Worm (Caenorhabditis elegans) whole organism, young adult: Measurements from ENCODE around the gene lelo-4.

Experiments used
- C06A6.2 ChIP-seq: fragments of 200-800 bp; sonication (Bioruptor generic); conservative IDR thresholded peaks from 2 replicates; pipeline ENCODE4 v1.3.6; 2022; ENCODE audit warnings: missing genetic modification characterization, missing compliant biosample characterization
- F33H1.4 ChIP-seq: fragments of 200-800 bp; sonication (Bioruptor generic); IDR thresholded peaks from 2 replicates; pipeline ENCODE4 v1.3.6; 2022; ENCODE audit warnings: missing genetic modification reagents, missing genetic modification characterization, missing compliant biosample characterization
- F52B5.7 ChIP-seq: sonication (generic microtip); optimal IDR thresholded peaks from 2 replicates; lab custom pipeline; 2016; ENCODE audit warnings: mild to moderate bottlenecking, missing genetic modification characterization, missing compliant biosample characterization
- ceh-91 ChIP-seq: fragments of 200-800 bp; sonication (Bioruptor generic); IDR thresholded peaks from 2 replicates; pipeline ENCODE4 v1.3.6; 2022; ENCODE audit warnings: missing genetic modification reagents, missing genetic modification characterization, missing compliant biosample characterization
- dpl-1 ChIP-seq: fragments of 150-350 bp; optimal IDR thresholded peaks from 2 replicates; lab custom pipeline; 2014; ENCODE audit warnings: missing biosample characterization, missing genetic modification reagents, missing genetic modification characterization
- egl-44 ChIP-seq: fragments of 200-800 bp; sonication (Bioruptor generic); IDR thresholded peaks from 2 replicates; pipeline ENCODE4 v1.3.6; 2022; ENCODE audit warnings: missing genetic modification reagents, missing genetic modification characterization, missing compliant biosample characterization
- hlh-12 ChIP-seq: sonication (generic microtip); optimal IDR thresholded peaks from 2 replicates; lab custom pipeline; 2016; ENCODE audit warnings: missing genetic modification characterization, missing compliant biosample characterization
- lin-26 ChIP-seq: fragments of 200-800 bp; sonication (Bioruptor generic); IDR thresholded peaks from 2 replicates; pipeline ENCODE4 v1.3.6; 2022; ENCODE audit warnings: missing genetic modification reagents, missing genetic modification characterization, missing compliant biosample characterization
- lin-35 ChIP-seq, 3 experiments: fragments of 150-350 bp in 2 of 3; sonication (generic microtip) in 1 of 3; optimal IDR thresholded peaks; 2 replicates each; lab custom pipeline; 2014 to 2018; ENCODE audit warnings: missing biosample characterization in 3 of 3, missing genetic modification characterization in 3 of 3, missing genetic modification reagents in 3 of 3
- nfyb-1 ChIP-seq: fragments of 200-800 bp; sonication (Bioruptor generic); IDR thresholded peaks from 2 replicates; pipeline ENCODE4 v1.3.6; 2022; ENCODE audit warnings: missing genetic modification reagents, missing genetic modification characterization, missing compliant biosample characterization
- pbrm-1 ChIP-seq: fragments of 200-800 bp; sonication (Bioruptor generic); IDR thresholded peaks from 2 replicates; pipeline ENCODE4 v1.3.6; 2022; ENCODE audit warnings: missing genetic modification reagents, missing genetic modification characterization, missing compliant biosample characterization
- pha-4 ChIP-seq: fragments of 150-350 bp; sonication (generic microtip); optimal IDR thresholded peaks from 2 replicates; lab custom pipeline; 2014; ENCODE audit warnings: missing biosample characterization, missing genetic modification reagents, missing genetic modification characterization
- snpc-4 ChIP-seq, 5 experiments: fragments of 150-350 bp in 1 of 5; sonication (generic microtip) in 4 of 5; optimal IDR thresholded peaks; 2 replicates each; lab custom pipeline; 2014 to 2018; ENCODE audit warnings: missing genetic modification characterization in 5 of 5, missing biosample characterization in 3 of 5, antibody characterized with exemption in 2 of 5, mild to moderate bottlenecking in 2 of 5, missing compliant biosample characterization in 2 of 5, missing genotype in 2 of 5, moderate library complexity in 2 of 5, missing genetic modification reagents in 1 of 5

- TF ChIP-seq ceh-91 (GFP tag; lab: Robert Waterston, UW) = no peak
- TF ChIP-seq pbrm-1 (GFP tag; lab: Robert Waterston, UW) = no peak
- TF ChIP-seq hlh-12 = no peak
- TF ChIP-seq dpl-1 (GFP tag; lab: Kevin White, UChicago) = no peak
- TF ChIP-seq snpc-4 (GFP tag; optimal IDR thresholded peaks at IDR 0.05; lab: Kevin White, UChicago) = no peak
- TF ChIP-seq snpc-4 (tag; optimal IDR thresholded peaks at IDR 0.05; lab: Kevin White, UChicago) = no peak
- TF ChIP-seq lin-26 (GFP tag; lab: Robert Waterston, UW) = no peak
- TF ChIP-seq nfyb-1 (GFP tag; lab: Robert Waterston, UW) = no peak
- no peak for TF ChIP-seq egl-44 (GFP tag; lab: Robert Waterston, UW)
- no peak for TF ChIP-seq F33H1.4 (GFP tag; lab: Robert Waterston, UW)
- TF ChIP-seq pha-4 (tag; lab: Kevin White, UChicago) = no peak
- no peak for TF ChIP-seq F52B5.7 (tag; lab: Kevin White, UChicago)
- TF ChIP-seq C06A6.2 = no peak
- TF ChIP-seq lin-35 (GFP tag; optimal IDR thresholded peaks at IDR 0.05; lab: Kevin White, UChicago) = no peak
Observed at ce11 chrII:5694798-5695197, 19.9 kb upstream of the lelo-4 start, which contains the start of gene C25H3.14.
